Worm (Caenorhabditis elegans): ENCODE results near the gene pqm-1.

The pqm-1 gene

ce11 chrII:11188026-11188425 is 35.6 kb upstream of the pqm-1 start, which contains the start of gene F37H8.5:
F37H8.5 (plus strand) TSS chrII:11188206.
- no peak for TF ChIP-seq mes-4 (tag; optimal IDR thresholded peaks at IDR 0.05)
- no peak for TF ChIP-seq lsy-27 (tag; optimal IDR thresholded peaks at IDR 0.05; ENCODE audit: borderline replicate concordance, insufficient read depth)
- no peak for TF ChIP-seq efl-1 (GFP tag; optimal IDR thresholded peaks at IDR 0.05)
- no peak for TF ChIP-seq lin-40 (tag; optimal IDR thresholded peaks at IDR 0.05)

- TF ChIP-seq egl-18 (GFP tag; IDR thresholded peaks at IDR 0.05) (no peak), zim-3 (tag; optimal IDR thresholded peaks at IDR 0.05) (no peak), dpff-1 (tag; optimal IDR thresholded peaks at IDR 0.05) (no peak), hrde-1 (tag; optimal IDR thresholded peaks at IDR 0.05; ENCODE audit: borderline replicate concordance) (no peak), cebp-1 (GFP tag; IDR thresholded peaks at IDR 0.05) (no peak), cebp-1 (tag; optimal IDR thresholded peaks at IDR 0.05) (no peak), F49E8.2 (tag; optimal IDR thresholded peaks at IDR 0.05; ENCODE audit: insufficient read depth) (no peak), B0019.2 (GFP tag; conservative IDR thresholded peaks at IDR 0.05) (no peak), ZK185.1 (tag; optimal IDR thresholded peaks at IDR 0.05; ENCODE audit: poor library complexity, severe bottlenecking) (no peak), die-1 (tag; optimal IDR thresholded peaks at IDR 0.05) (no peak), hlh-12 (tag; optimal IDR thresholded peaks at IDR 0.05) (no peak), chd-7 (tag; optimal IDR thresholded peaks at IDR 0.05) (no peak), somi-1 (GFP tag; optimal IDR thresholded peaks at IDR 0.05) (no peak), F22D6.2 (tag; optimal IDR thresholded peaks at IDR 0.05) (no peak), ccch-3 (GFP tag; optimal IDR thresholded peaks at IDR 0.05) (no peak)
Observed at ce11 chrII:11185728-11186127, 33.3 kb upstream of the pqm-1 start, which contains the start of gene sfxn-1.2. sfxn-1.2 (plus strand) TSS chrII:11186028.

ce11 chrII:11184757-11185341 is 32.5 kb upstream of the pqm-1 start, which contains the start of gene lir-3:
lir-3 (minus strand) TSS chrII:11184807.
- TF ChIP-seq ceh-58 (GFP tag; IDR thresholded peaks at IDR 0.05), result no peak
- no peak for TF ChIP-seq B0019.2 (GFP tag; conservative IDR thresholded peaks at IDR 0.05)
- no peak for TF ChIP-seq snpc-1.1 (tag; optimal IDR thresholded peaks at IDR 0.05; ENCODE audit: insufficient read depth)
- no peak for TF ChIP-seq F52B5.7 (tag; optimal IDR thresholded peaks at IDR 0.05)
- no peak for TF ChIP-seq pha-4 (tag; optimal IDR thresholded peaks at IDR 0.05)
- TF ChIP-seq ztf-22 (GFP tag; optimal IDR thresholded peaks at IDR 0.05), result no peak
- TF ChIP-seq mel-28 (tag; optimal IDR thresholded peaks at IDR 0.05; ENCODE audit: borderline replicate concordance), result no peak
- TF ChIP-seq T26A5.8 (tag; optimal IDR thresholded peaks at IDR 0.05), result no peak
- no peak for TF ChIP-seq dpl-1 (GFP tag; optimal IDR thresholded peaks at IDR 0.05)
- no peak for TF ChIP-seq K11D2.4 (GFP tag; IDR thresholded peaks at IDR 0.05)
- no peak for TF ChIP-seq F33H1.4 (GFP tag; IDR thresholded peaks at IDR 0.05)
- TF ChIP-seq tlf-1 (GFP tag; optimal IDR thresholded peaks at IDR 0.05), result no peak
- no peak for TF ChIP-seq lag-1 (GFP tag; IDR thresholded peaks at IDR 0.05)
- TF ChIP-seq nfya-1 (tag; optimal IDR thresholded peaks at IDR 0.05; ENCODE audit: borderline replicate concordance, insufficient read depth), result no peak
- no peak for TF ChIP-seq F10E7.11 (tag; optimal IDR thresholded peaks at IDR 0.05)
- 0 out of 2 replicates have a peak, but pooled peaks have one; percentile 11 for TF ChIP-seq nfyb-1 (GFP tag; IDR thresholded peaks at IDR 0.05)
- TF ChIP-seq F39B2.1 (GFP tag; IDR thresholded peaks at IDR 0.05), result no peak
- peak; percentile 34; the same call in 1 of the 2 replicates for TF ChIP-seq mcd-1 (GFP tag; IDR thresholded peaks at IDR 0.05)
- no peak for TF ChIP-seq zim-3 (tag; optimal IDR thresholded peaks at IDR 0.05)
- peak; percentile 30 for TF ChIP-seq nhr-80 (tag; optimal IDR thresholded peaks at IDR 0.05)
- no peak for TF ChIP-seq sea-2 (GFP tag; IDR thresholded peaks at IDR 0.05)
- no peak for TF ChIP-seq ceh-40 (GFP tag; IDR thresholded peaks at IDR 0.05)
- no peak for TF ChIP-seq snpc-3.4 (tag; optimal IDR thresholded peaks at IDR 0.05)
- no peak for TF ChIP-seq B0035.1 (tag; optimal IDR thresholded peaks at IDR 0.05)
- peak; percentile 43 for TF ChIP-seq ZK185.1 (tag; optimal IDR thresholded peaks at IDR 0.05; ENCODE audit: poor library complexity, severe bottlenecking)
- TF ChIP-seq cebp-1 (GFP tag; IDR thresholded peaks at IDR 0.05), result no peak
- TF ChIP-seq cebp-1 (tag; optimal IDR thresholded peaks at IDR 0.05), result no peak
- peak; percentile 19; the same call in 1 of the 2 replicates for TF ChIP-seq dox-1 (GFP tag; IDR thresholded peaks at IDR 0.05)
- TF ChIP-seq repo-1 (tag; optimal IDR thresholded peaks at IDR 0.05), result no peak
- no peak for TF ChIP-seq madf-3 (GFP tag; IDR thresholded peaks at IDR 0.05)
- TF ChIP-seq madf-10 (tag; optimal IDR thresholded peaks at IDR 0.05), result no peak
